Fruit fly (Drosophila melanogaster) whole organism, adult: ENCODE results near the gene Ykt6.

Source experiments
- CG11617 ChIP-seq: fragments of 200-800 bp; sonication (Bioruptor generic); optimal IDR thresholded peaks from 2 replicates; lab custom pipeline; 2017; ENCODE audit warnings: mild to moderate bottlenecking, missing biosample characterization, missing genetic modification reagents, missing genetic modification characterization
- bab1 ChIP-seq: fragments of 200-800 bp; sonication (Bioruptor generic); optimal IDR thresholded peaks from 3 replicates; lab custom pipeline; 2019; ENCODE audit warnings: missing biosample characterization, mild to moderate bottlenecking, missing genetic modification characterization, moderate library complexity
- cic ChIP-seq: fragments of 200-800 bp; sonication (Bioruptor generic); optimal IDR thresholded peaks from 2 replicates; lab custom pipeline; 2017; ENCODE audit warnings: missing biosample characterization, mild to moderate bottlenecking, missing genetic modification characterization, moderate library complexity
- kay ChIP-seq: fragments of 200-800 bp; sonication (Bioruptor generic); peaks from one replicate; lab custom pipeline; 2016; ENCODE audit warnings: missing biosample characterization, missing genetic modification characterization, borderline replicate concordance
- toe ChIP-seq: fragments of 200-800 bp; sonication (Bioruptor generic); optimal IDR thresholded peaks from 2 replicates; lab custom pipeline; 2016; ENCODE audit warnings: missing biosample characterization, missing genetic modification characterization

DNA sequence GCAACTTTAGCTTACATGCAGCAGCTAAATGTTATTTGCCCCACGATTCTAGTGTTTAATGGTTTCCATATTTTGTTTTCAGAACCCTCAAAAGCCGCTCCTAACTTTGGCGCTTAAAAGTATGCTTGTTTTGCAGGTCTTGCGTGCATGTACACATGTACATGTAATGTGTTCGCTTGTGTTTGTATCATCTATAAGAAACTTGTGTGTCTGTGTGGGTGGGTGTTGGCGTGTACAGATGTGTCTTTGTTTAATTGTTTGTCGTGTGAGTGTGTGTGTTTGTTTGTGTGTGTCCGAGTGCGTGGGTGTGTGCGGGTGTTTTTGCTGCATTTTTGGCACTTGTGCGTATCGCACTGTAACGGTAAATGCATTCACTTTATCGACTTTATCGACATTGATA lies 2.9 kb downstream of the Ykt6 start:
- TF ChIP-seq toe (GFP tag; lab: Kevin White, UChicago) (no peak), CG11617 (GFP tag; lab: Kevin White, UChicago) (no peak), kay (GFP tag; lab: Kevin White, UChicago) (no peak), bab1 (no peak), cic (GFP tag; lab: Kevin White, UChicago) (no peak)
